Worm (Caenorhabditis elegans): ENCODE measurements around the gene unc-70.
A peak's percentile ranks its signal among the peaks of the same experiment; 100 is the strongest.

unc-70 gene

ce11 chrV:6881038-6881437, at the start of gene unc-70:
Gene unc-70 (plus strand): TSS chrV:6881338.
- TF ChIP-seq nhr-85 (tag) (peak; percentile 20), ets-5 (GFP tag; IDR thresholded peaks at IDR 0.05) (no peak), nhr-90 (tag; optimal IDR thresholded peaks at IDR 0.05; ENCODE audit: poor library complexity) (no peak)

- TF ChIP-seq pax-3 (tag; optimal IDR thresholded peaks at IDR 0.05) (no peak), unc-130 (tag; optimal IDR thresholded peaks at IDR 0.05) (no peak), nhr-84 (tag; optimal IDR thresholded peaks at IDR 0.05) (no peak), lir-3 (tag; optimal IDR thresholded peaks at IDR 0.05; ENCODE audit: poor library complexity) (no peak), unc-98 (GFP tag; IDR thresholded peaks at IDR 0.05) (no peak), sptf-1 (tag; optimal IDR thresholded peaks at IDR 0.05) (no peak), nhr-90 (tag; optimal IDR thresholded peaks at IDR 0.05; ENCODE audit: poor library complexity) (no peak), lin-35 (GFP tag; optimal IDR thresholded peaks at IDR 0.05) (no peak), nhr-19 (GFP tag; conservative IDR thresholded peaks at IDR 0.05) (no peak), nhr-237 (tag; optimal IDR thresholded peaks at IDR 0.05) (no peak), egl-13 (tag; optimal IDR thresholded peaks at IDR 0.05) (no peak), fkh-8 (tag; optimal IDR thresholded peaks at IDR 0.05) (no peak), fkh-10 (GFP tag; optimal IDR thresholded peaks at IDR 0.05) (no peak), ceh-63 (GFP tag; optimal IDR thresholded peaks at IDR 0.05) (no peak), elt-3 (tag; optimal IDR thresholded peaks at IDR 0.05) (no peak), pqm-1 (tag; optimal IDR thresholded peaks at IDR 0.05) (no peak), sup-37 (GFP tag; optimal IDR thresholded peaks at IDR 0.05) (no peak), mep-1 (tag; optimal IDR thresholded peaks at IDR 0.05) (no peak), hlh-17 (GFP tag; optimal IDR thresholded peaks at IDR 0.05; ENCODE audit: borderline replicate concordance) (no peak)
Observed at ce11 chrV:6831539-6831938, 49.6 kb upstream of the unc-70 start.

ce11 chrV:6835242-6835641, 45.9 kb upstream of the unc-70 start, which contains the start of the genes T15B7.14 and col-143:
Gene T15B7.14 (minus strand): TSS chrV:6835342.
Gene col-143 (plus strand): TSS chrV:6835635.
- TF ChIP-seq lin-13 (GFP tag; optimal IDR thresholded peaks at IDR 0.05) (no peak), dsc-1 (tag; optimal IDR thresholded peaks at IDR 0.05) (no peak), hpl-2 (GFP tag; optimal IDR thresholded peaks at IDR 0.05) (no peak), efl-1 (optimal IDR thresholded peaks at IDR 0.05) (no peak), efl-1 (GFP tag; optimal IDR thresholded peaks at IDR 0.05 in 1 of 2) (peak in 1 of 2 experiments; percentile 46)

ce11 chrV:6836036-6836435, 45.1 kb upstream of the unc-70 start:
- TF ChIP-seq lin-15B (tag; optimal IDR thresholded peaks at IDR 0.05) (no peak), dsc-1 (tag; optimal IDR thresholded peaks at IDR 0.05) (no peak), fkh-8 (tag; optimal IDR thresholded peaks at IDR 0.05) (no peak), sup-37 (GFP tag; optimal IDR thresholded peaks at IDR 0.05) (no peak), irx-1 (tag; optimal IDR thresholded peaks at IDR 0.05) (no peak), F16B12.6 (tag; optimal IDR thresholded peaks at IDR 0.05) (no peak), nhr-20 (tag; optimal IDR thresholded peaks at IDR 0.05) (no peak), efl-1 (optimal IDR thresholded peaks at IDR 0.05) (no peak), efl-1 (GFP tag; optimal IDR thresholded peaks at IDR 0.05 in 1 of 2) (no peak), fkh-4 (tag; optimal IDR thresholded peaks at IDR 0.05; ENCODE audit: borderline replicate concordance) (no peak), alr-1 (tag; optimal IDR thresholded peaks at IDR 0.05; ENCODE audit: borderline replicate concordance) (no peak), lin-35 (GFP tag; optimal IDR thresholded peaks at IDR 0.05) (no peak), snpc-4 (tag; optimal IDR thresholded peaks at IDR 0.05) (no peak), swsn-7 (tag; optimal IDR thresholded peaks at IDR 0.05) (no peak), rnt-1 (tag; optimal IDR thresholded peaks at IDR 0.05) (no peak), nhr-85 (tag) (no peak), hlh-4 (tag; optimal IDR thresholded peaks at IDR 0.05) (no peak)

- TF ChIP-seq nhr-71 (tag; optimal IDR thresholded peaks at IDR 0.05) = peak; percentile 50
- peak; percentile 36 for TF ChIP-seq swsn-7 (tag; optimal IDR thresholded peaks at IDR 0.05)
- TF ChIP-seq lin-14 (GFP tag; optimal IDR thresholded peaks at IDR 0.05) = peak; percentile 50
- TF ChIP-seq C16A3.4 (tag; optimal IDR thresholded peaks at IDR 0.05) = peak; percentile 31
- TF ChIP-seq nhr-90 (tag; optimal IDR thresholded peaks at IDR 0.05; ENCODE audit: poor library complexity) = no peak
- TF ChIP-seq lin-15B (tag; optimal IDR thresholded peaks at IDR 0.05) = peak; percentile 51
- TF ChIP-seq blmp-1 (tag; optimal IDR thresholded peaks at IDR 0.05) = peak; percentile 19
- no peak for TF ChIP-seq alr-1 (tag; optimal IDR thresholded peaks at IDR 0.05; ENCODE audit: borderline replicate concordance)
- TF ChIP-seq nhr-11 (tag; optimal IDR thresholded peaks at IDR 0.05) = no peak
- TF ChIP-seq fkh-8 (tag; optimal IDR thresholded peaks at IDR 0.05) = no peak
- TF ChIP-seq ceh-90 (tag; optimal IDR thresholded peaks at IDR 0.05) = no peak
- peak; percentile 21 for TF ChIP-seq nhr-20 (tag; optimal IDR thresholded peaks at IDR 0.05)
- TF ChIP-seq sptf-1 (tag; optimal IDR thresholded peaks at IDR 0.05) = no peak
- TF ChIP-seq dsc-1 (tag; optimal IDR thresholded peaks at IDR 0.05) = peak; percentile 21
- peak; percentile 20 for TF ChIP-seq irx-1 (tag; optimal IDR thresholded peaks at IDR 0.05)
- peak; percentile 67 to 87 for TF ChIP-seq lin-35 (GFP tag; optimal IDR thresholded peaks at IDR 0.05)
- peak; percentile 53 for TF ChIP-seq nhr-47 (tag; optimal IDR thresholded peaks at IDR 0.05)
- TF ChIP-seq egl-27 (tag; optimal IDR thresholded peaks at IDR 0.05) = no peak
Observed at ce11 chrV:6838599-6838998, 42.5 kb upstream of the unc-70 start, which contains the start of gene T15B7.15. Gene T15B7.15 (minus strand): TSS chrV:6838665.

Data from whole organism, L1 larva.